Fruit fly (Drosophila melanogaster) whole organism: ENCODE measurements around the gene CG13946.

ENCODE experiments used
- CG8478 ChIP-seq: fragments of >200 bp; optimal IDR thresholded peaks from 2 replicates; lab custom pipeline; 2018; ENCODE audit warnings: inconsistent platforms
- psq ChIP-seq: fragments of >200 bp; optimal IDR thresholded peaks from 2 replicates; lab custom pipeline; 2017

DNA sequence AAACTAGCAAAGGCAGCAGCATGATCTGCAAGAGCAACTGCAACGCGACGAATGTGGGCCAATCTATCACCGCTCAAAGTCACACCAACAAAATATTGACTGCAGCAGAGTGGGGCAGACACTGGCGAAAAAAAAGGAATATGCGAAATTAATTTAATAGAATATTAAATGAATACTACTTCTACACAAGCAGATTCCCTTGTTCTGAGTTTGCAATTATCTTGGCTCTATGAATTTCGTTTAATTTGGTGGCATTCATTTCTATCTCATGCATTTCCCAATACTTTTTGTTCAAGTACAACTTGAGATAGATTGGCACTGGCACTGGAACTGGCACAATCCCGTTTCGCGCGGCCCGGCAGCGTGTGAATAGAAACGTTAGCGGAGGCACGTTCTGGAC, 42.2 kb upstream of the CG13946 start:
- no peak for TF ChIP-seq psq (lab: Kevin White, UChicago)
- no peak for TF ChIP-seq CG8478 (lab: Kevin White, UChicago)
